Fruit fly (Drosophila melanogaster): ENCODE data around the gene CG1409.
A peak's percentile ranks its signal among the peaks of the same experiment; 100 is the strongest.

Gene CG1409

DNA sequence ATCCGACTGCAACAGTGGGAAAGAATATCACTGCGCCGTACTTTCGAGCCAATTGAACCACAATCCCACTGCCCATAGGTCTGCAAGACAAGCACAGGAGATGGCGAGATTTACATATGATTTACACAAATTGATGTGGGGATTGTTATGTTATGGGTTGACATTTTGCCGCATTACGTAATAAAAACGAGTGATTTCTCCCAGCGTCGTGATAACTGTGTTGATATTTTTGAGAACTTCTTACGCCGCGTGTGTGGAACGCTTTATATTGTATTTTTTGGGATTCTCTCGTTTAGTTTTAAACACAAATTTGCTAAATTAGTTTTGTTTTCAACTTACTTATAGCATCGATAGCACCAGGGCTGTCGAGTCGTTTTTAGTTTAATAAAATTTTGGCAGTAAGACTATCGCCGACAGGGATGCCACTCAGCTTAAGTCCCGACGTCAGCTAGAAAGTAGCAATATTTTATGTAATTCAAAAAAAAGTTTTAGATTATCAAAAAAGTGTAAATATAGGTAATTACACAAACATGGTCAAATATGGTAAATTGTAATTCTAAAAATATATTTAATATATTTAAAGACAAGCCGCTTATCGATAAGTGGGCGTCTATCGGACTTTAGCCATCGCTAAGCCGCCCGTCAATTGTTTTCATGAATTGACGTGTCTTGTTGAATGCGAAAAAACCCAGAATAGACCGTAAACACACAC lies 35.6 kb downstream of the CG1409 start, which contains the start of the genes CG45089, ND-MNLL and p115 (continued):
- TF ChIP-seq CoRest (tag; optimal IDR thresholded peaks at IDR 0.05) (peak; percentile 64), CG7745 (tag; optimal IDR thresholded peaks at IDR 0.05) (no peak), run (tag; optimal IDR thresholded peaks at IDR 0.05) (no peak), Stat92E (GFP tag; optimal IDR thresholded peaks at IDR 0.05) (no peak), CG1832 (GFP tag; optimal IDR thresholded peaks at IDR 0.05) (no peak), Hr3 (GFP tag; optimal IDR thresholded peaks at IDR 0.05) (peak; percentile 69), CG4854 (GFP tag; optimal IDR thresholded peaks at IDR 0.05) (no peak), Lim3 (GFP tag; IDR thresholded peaks at IDR 0.05) (no peak), CG32772 (GFP tag; IDR thresholded peaks at IDR 0.05) (peak; percentile 39; the same call in 1 of the 2 replicates), Dp (GFP tag; optimal IDR thresholded peaks at IDR 0.05) (peak; percentile 35), CG7839 (tag; optimal IDR thresholded peaks at IDR 0.05) (peak; percentile 57), Meics (GFP tag; optimal IDR thresholded peaks at IDR 0.05) (peak; percentile 33), CG4282 (GFP tag; optimal IDR thresholded peaks at IDR 0.05) (no peak), jing (GFP tag; optimal IDR thresholded peaks at IDR 0.05) (no peak), CG6654 (GFP tag; optimal IDR thresholded peaks at IDR 0.05) (no peak), CG2129 (GFP tag; IDR thresholded peaks at IDR 0.05; ENCODE audit: partially characterized antibody) (peak; percentile 32), CG13287 (GFP tag; IDR thresholded peaks at IDR 0.05; ENCODE audit: partially characterized antibody) (peak; percentile 81), CG11085 (GFP tag; IDR thresholded peaks at IDR 0.05) (0 out of 2 replicates have a peak, but pooled peaks have one; percentile 11), NfI (GFP tag; optimal IDR thresholded peaks at IDR 0.05) (peak; percentile 43), fd96Cb (tag; optimal IDR thresholded peaks at IDR 0.05) (peak; percentile 26), CG12942 (GFP tag; optimal IDR thresholded peaks at IDR 0.05) (peak; percentile 48), CG10267 (tag; optimal IDR thresholded peaks at IDR 0.05) (peak; percentile 72), CG8290 (GFP tag; optimal IDR thresholded peaks at IDR 0.05) (peak; percentile 70), CG8290 (tag; optimal IDR thresholded peaks at IDR 0.05) (no peak), Ets97D (GFP tag; optimal IDR thresholded peaks at IDR 0.05) (peak; percentile 44), pzg (GFP tag; optimal IDR thresholded peaks at IDR 0.05) (peak; percentile 59), CG9215 (GFP tag; IDR thresholded peaks at IDR 0.05) (peak; percentile 25; the same call in 1 of the 2 replicates), CG34376 (GFP tag; optimal IDR thresholded peaks at IDR 0.05) (no peak), salm (tag; optimal IDR thresholded peaks at IDR 0.05) (no peak), da (GFP tag; optimal IDR thresholded peaks at IDR 0.05) (no peak), CG17186 (GFP tag; optimal IDR thresholded peaks at IDR 0.05) (peak; percentile 8), CG14014 (GFP tag; IDR thresholded peaks at IDR 0.05) (peak; percentile 47; the same call in 1 of the 2 replicates), CG6272 (GFP tag; IDR thresholded peaks at IDR 0.05) (peak; percentile 42; the same call in 1 of the 2 replicates), CG10147 (GFP tag; optimal IDR thresholded peaks at IDR 0.05) (peak; percentile 56), CG2120 (GFP tag; optimal IDR thresholded peaks at IDR 0.05) (peak; percentile 71), esg (GFP tag; conservative IDR thresholded peaks at IDR 0.05) (no peak; the same call in 1 of the 2 replicates), CG1024 (GFP tag; IDR thresholded peaks at IDR 0.05) (0 out of 2 replicates have a peak, but pooled peaks have one; percentile 31), CG15601 (tag; optimal IDR thresholded peaks at IDR 0.05) (peak; percentile 63), Nf-YA (GFP tag; IDR thresholded peaks at IDR 0.05) (no peak), sens (GFP tag) (peak; percentile 88), insv (GFP tag; optimal IDR thresholded peaks at IDR 0.05) (peak in 1 of 2 experiments; percentile 56), pros (GFP tag; optimal IDR thresholded peaks at IDR 0.05) (no peak), CG4328 (GFP tag; optimal IDR thresholded peaks at IDR 0.05) (peak; percentile 63), CG6854 (GFP tag; optimal IDR thresholded peaks at IDR 0.05) (no peak), CG5245 (GFP tag; optimal IDR thresholded peaks at IDR 0.05) (peak; percentile 15), bab2 (GFP tag; optimal IDR thresholded peaks at IDR 0.05) (peak; percentile 24), CG31365 (tag; optimal IDR thresholded peaks at IDR 0.05) (no peak), CG13123 (GFP tag; optimal IDR thresholded peaks at IDR 0.05) (no peak), Sry-β (GFP tag; optimal IDR thresholded peaks at IDR 0.05) (peak; percentile 89)

Measured in whole organism, embryonic.